Fruit fly (Drosophila melanogaster) whole organism, embryonic: ENCODE data around the gene Atg2.
A peak's percentile ranks its signal among the peaks of the same experiment; 100 is the strongest.

Experiments used
- Awh ChIP-seq: fragments of 200-800 bp; sonication (Bioruptor generic); IDR thresholded peaks from 2 replicates; pipeline ENCODE4, ENCODE4 v1.3.6; 2022; ENCODE audit warnings: missing biosample characterization, missing genetic modification characterization
- CG10147 ChIP-seq: fragments of 200-800 bp; sonication (Bioruptor generic); optimal IDR thresholded peaks from 2 replicates; lab custom pipeline; 2019; ENCODE audit warnings: missing biosample characterization, mild to moderate bottlenecking, missing genetic modification characterization, moderate library complexity
- CG1024 ChIP-seq: fragments of 200-800 bp; sonication (Bioruptor generic); IDR thresholded peaks from 2 replicates; pipeline ENCODE4 v1.3.6; 2022; ENCODE audit warnings: missing biosample characterization, missing genetic modification characterization
- CG10321 ChIP-seq: fragments of 200-800 bp; sonication (Bioruptor generic); IDR thresholded peaks from 2 replicates; pipeline ENCODE4 v1.3.6; 2022; ENCODE audit warnings: missing biosample characterization, missing genetic modification characterization
- CG11504 ChIP-seq: fragments of 200-800 bp; sonication (Bioruptor generic); optimal IDR thresholded peaks from 3 replicates; lab custom pipeline; 2019; ENCODE audit warnings: missing biosample characterization, mild to moderate bottlenecking, missing genetic modification characterization, moderate library complexity
- CG12236 ChIP-seq: fragments of 200-800 bp; sonication (Bioruptor generic); optimal IDR thresholded peaks from 2 replicates; lab custom pipeline; 2016; ENCODE audit warnings: missing biosample characterization, missing genetic modification characterization
- CG12942 ChIP-seq: fragments of 200-800 bp; sonication (Bioruptor generic); optimal IDR thresholded peaks from 3 replicates; lab custom pipeline; 2016; ENCODE audit warnings: missing biosample characterization, missing genetic modification characterization
- CG14050 ChIP-seq: fragments of 200-800 bp; sonication (Bioruptor generic); IDR thresholded peaks from 3 replicates; pipeline ENCODE4 v1.3.6; 2022; ENCODE audit warnings: missing biosample characterization, missing genetic modification characterization
- CG1647 ChIP-seq: fragments of 200-800 bp; sonication (Bioruptor generic); optimal IDR thresholded peaks from 3 replicates; lab custom pipeline; 2016; ENCODE audit warnings: missing biosample characterization, missing genetic modification characterization
- CG17359 ChIP-seq: fragments of 200-800 bp; sonication (Bioruptor generic); optimal IDR thresholded peaks from 3 replicates; lab custom pipeline; 2018; ENCODE audit warnings: missing biosample characterization, mild to moderate bottlenecking, missing genetic modification characterization, moderate library complexity
- CG30020 ChIP-seq: fragments of 200-800 bp; optimal IDR thresholded peaks from 2 replicates; lab custom pipeline; 2019; ENCODE audit warnings: missing biosample characterization, mild to moderate bottlenecking, missing genetic modification characterization, moderate library complexity
- CG30403 ChIP-seq: fragments of 200-800 bp; sonication (Bioruptor generic); optimal IDR thresholded peaks from 3 replicates; lab custom pipeline; 2016; ENCODE audit warnings: missing biosample characterization, missing genetic modification characterization
- CG3163 ChIP-seq: fragments of 200-800 bp; sonication (Bioruptor generic); optimal IDR thresholded peaks from 3 replicates; lab custom pipeline; 2016; ENCODE audit warnings: missing biosample characterization, missing genetic modification characterization
- CG32532 ChIP-seq: fragments of 200-800 bp; sonication (Bioruptor generic); IDR thresholded peaks from 2 replicates; pipeline ENCODE4 v1.3.6; 2022; ENCODE audit warnings: missing biosample characterization, missing genetic modification characterization
- CG4282 ChIP-seq: fragments of 200-800 bp; sonication (Bioruptor generic); optimal IDR thresholded peaks from 2 replicates; lab custom pipeline; 2016; ENCODE audit warnings: missing biosample characterization, missing genetic modification characterization
- CG4360 ChIP-seq: fragments of 200-800 bp; sonication (Bioruptor generic); IDR thresholded peaks from 2 replicates; pipeline ENCODE4 v1.3.6; 2022; ENCODE audit warnings: missing biosample characterization, missing genetic modification characterization
- CG4404 ChIP-seq: fragments of 200-800 bp; sonication (Bioruptor generic); IDR thresholded peaks from 2 replicates; pipeline ENCODE4 v1.3.6; 2022; ENCODE audit warnings: missing biosample characterization, missing genetic modification characterization
- CG4730 ChIP-seq: fragments of 200-800 bp; sonication (Bioruptor generic); IDR thresholded peaks from 2 replicates; pipeline ENCODE4 v1.3.6; 2022; ENCODE audit warnings: missing biosample characterization, missing genetic modification characterization
- CG4820 ChIP-seq: fragments of 200-800 bp; sonication (Bioruptor generic); optimal IDR thresholded peaks from 3 replicates; lab custom pipeline; 2016; ENCODE audit warnings: missing biosample characterization, missing genetic modification characterization
- CG7271 ChIP-seq: fragments of 200-800 bp; sonication (Bioruptor generic); optimal IDR thresholded peaks from 2 replicates; lab custom pipeline; 2018; ENCODE audit warnings: missing biosample characterization, mild to moderate bottlenecking, missing genetic modification characterization, moderate library complexity
- CG9932 ChIP-seq: fragments of 200-800 bp; sonication (Bioruptor generic); IDR thresholded peaks from 2 replicates; pipeline ENCODE4 v1.3.6; 2022; ENCODE audit warnings: missing biosample characterization, missing genetic modification characterization
- D ChIP-seq, 2 experiments: fragments of 200-800 bp in 1 of 2; fragments of >200 bp in 1 of 2; sonication (Bioruptor generic) in 1 of 2; optimal IDR thresholded peaks; 2 replicates in 1 of 2; 3 replicates in 1 of 2; lab custom pipeline; 2017; ENCODE audit warnings: mild to moderate bottlenecking in 1 of 2, missing biosample characterization in 1 of 2, missing genetic modification characterization in 1 of 2, missing genetic modification reagents in 1 of 2
- E2f2 ChIP-seq: fragments of 200-800 bp; sonication (Bioruptor generic); IDR thresholded peaks from 2 replicates; pipeline ENCODE4 v1.3.6; 2022; ENCODE audit warnings: missing biosample characterization, missing genetic modification characterization
- Eip74EF ChIP-seq, 2 experiments: fragments of 200-800 bp in 1 of 2; fragments of >200 bp in 1 of 2; sonication (Bioruptor generic) in 1 of 2; optimal IDR thresholded peaks; 2 replicates each; lab custom pipeline; 2017 to 2019; ENCODE audit warnings: missing biosample characterization in 2 of 2, missing genetic modification characterization in 2 of 2, mild to moderate bottlenecking in 1 of 2, moderate library complexity in 1 of 2
- GATAe ChIP-seq: fragments of 200-800 bp; sonication (Bioruptor generic); conservative IDR thresholded peaks from 2 replicates; pipeline ENCODE4 v1.3.6; 2022; ENCODE audit warnings: missing biosample characterization, missing genetic modification characterization
- Hand ChIP-seq: fragments of 200-800 bp; sonication (Bioruptor generic); optimal IDR thresholded peaks from 2 replicates; lab custom pipeline; 2017; ENCODE audit warnings: mild to moderate bottlenecking, missing biosample characterization, missing genetic modification reagents, missing genetic modification characterization
- Hr39 ChIP-seq: fragments of >200 bp; optimal IDR thresholded peaks from 2 replicates; lab custom pipeline; 2017
- Hr78 ChIP-seq, 2 experiments: fragments of 200-800 bp in 1 of 2; fragments of >200 bp in 1 of 2; sonication (Bioruptor generic) in 1 of 2; optimal IDR thresholded peaks; 2 replicates each; lab custom pipeline; 2017 to 2019; ENCODE audit warnings: missing biosample characterization in 2 of 2, missing genetic modification characterization in 2 of 2, mild to moderate bottlenecking in 1 of 2, moderate library complexity in 1 of 2
- Opbp ChIP-seq: fragments of 200-800 bp; sonication (Bioruptor generic); IDR thresholded peaks from 3 replicates; pipeline ENCODE4 v1.3.6; 2022; ENCODE audit warnings: missing biosample characterization, missing genetic modification characterization; ENCODE audit not compliant: partially characterized antibody
- Optix ChIP-seq: fragments of 200-800 bp; sonication (Bioruptor generic); IDR thresholded peaks from 3 replicates; pipeline ENCODE4 v1.3.6; 2022; ENCODE audit warnings: missing biosample characterization, missing genetic modification characterization
- PHDP ChIP-seq: fragments of 200-800 bp; sonication (Bioruptor generic); optimal IDR thresholded peaks from 3 replicates; lab custom pipeline; 2018; ENCODE audit warnings: missing biosample characterization, mild to moderate bottlenecking, missing genetic modification characterization, moderate library complexity
- Spps ChIP-seq: fragments of 200-800 bp; sonication (Bioruptor generic); optimal IDR thresholded peaks from 2 replicates; lab custom pipeline; 2018; ENCODE audit warnings: missing biosample characterization, mild to moderate bottlenecking, missing genetic modification characterization
- Stat92E ChIP-seq, 3 experiments: fragments of >200 bp in 2 of 3; fragments of 200-800 bp in 1 of 3; sonication (Bioruptor generic) in 1 of 3; optimal IDR thresholded peaks; 2 replicates each; lab custom pipeline; 2017 to 2019; ENCODE audit warnings: missing biosample characterization in 3 of 3, missing genetic modification characterization in 3 of 3, mild to moderate bottlenecking in 1 of 3, moderate library complexity in 1 of 3
- aop ChIP-seq: fragments of 200-800 bp; sonication (Bioruptor generic); IDR thresholded peaks from 2 replicates; pipeline ENCODE4 v1.3.6; 2022; ENCODE audit warnings: missing biosample characterization, missing genetic modification characterization
- chif ChIP-seq, 2 experiments: fragments of 200-800 bp; sonication (Bioruptor generic); optimal IDR thresholded peaks; 3 replicates each; lab custom pipeline; 2016; ENCODE audit warnings: missing biosample characterization in 2 of 2, missing genetic modification characterization in 2 of 2
- chn ChIP-seq: fragments of 200-800 bp; sonication (Bioruptor generic); optimal IDR thresholded peaks from 2 replicates; lab custom pipeline; 2016; ENCODE audit warnings: missing biosample characterization, missing genetic modification characterization
- croc ChIP-seq: fragments of 200-800 bp; sonication (Bioruptor generic); conservative IDR thresholded peaks from 3 replicates; pipeline ENCODE4 v1.3.6; 2022; ENCODE audit warnings: missing biosample characterization, missing genetic modification characterization
- fu2 ChIP-seq: fragments of 200-800 bp; sonication (Bioruptor generic); optimal IDR thresholded peaks from 2 replicates; lab custom pipeline; 2016; ENCODE audit warnings: missing biosample characterization, missing genetic modification characterization
- gcm2 ChIP-seq: fragments of 200-800 bp; sonication (Bioruptor generic); optimal IDR thresholded peaks from 2 replicates; lab custom pipeline; 2016; ENCODE audit warnings: missing biosample characterization, missing genetic modification characterization
- nau ChIP-seq: fragments of 200-800 bp; sonication (Bioruptor generic); optimal IDR thresholded peaks from 3 replicates; lab custom pipeline; 2017; ENCODE audit warnings: missing biosample characterization, mild to moderate bottlenecking, missing genetic modification characterization, missing genetic modification reagents
- nerfin-2 ChIP-seq: fragments of 200-800 bp; sonication (Bioruptor generic); IDR thresholded peaks from 2 replicates; pipeline ENCODE4 v1.3.6; 2022; ENCODE audit warnings: missing biosample characterization, missing genetic modification characterization; ENCODE audit not compliant: partially characterized antibody
- odd ChIP-seq: fragments of 200-800 bp; sonication (Bioruptor generic); optimal IDR thresholded peaks from 2 replicates; lab custom pipeline; 2017; ENCODE audit warnings: missing biosample characterization, mild to moderate bottlenecking, missing genetic modification characterization
- onecut ChIP-seq: fragments of 200-800 bp; sonication (Bioruptor generic); IDR thresholded peaks from 2 replicates; pipeline ENCODE4 v1.3.6; 2022; ENCODE audit warnings: missing biosample characterization, missing genetic modification characterization
- peb ChIP-seq: fragments of 200-800 bp; sonication (Bioruptor generic); IDR thresholded peaks from 2 replicates; pipeline ENCODE4 v1.3.6; 2022; ENCODE audit warnings: missing biosample characterization, missing genetic modification characterization
- row ChIP-seq: fragments of 200-800 bp; sonication (Bioruptor generic); IDR thresholded peaks from 3 replicates; pipeline ENCODE4 v1.3.6; 2022; ENCODE audit warnings: missing biosample characterization, missing genetic modification characterization
- shn ChIP-seq: fragments of 200-800 bp; sonication (Bioruptor generic); optimal IDR thresholded peaks from 3 replicates; lab custom pipeline; 2016; ENCODE audit warnings: missing biosample characterization, missing genetic modification characterization
- sqz ChIP-seq: fragments of 200-800 bp; sonication (Bioruptor generic); optimal IDR thresholded peaks from 3 replicates; lab custom pipeline; 2018; ENCODE audit warnings: missing biosample characterization, mild to moderate bottlenecking, missing genetic modification characterization
- twi ChIP-seq: fragments of 200-800 bp; optimal IDR thresholded peaks from 2 replicates; lab custom pipeline; 2019; ENCODE audit warnings: missing biosample characterization, mild to moderate bottlenecking, missing genetic modification characterization, moderate library complexity
- tx ChIP-seq: fragments of 200-800 bp; sonication (Bioruptor generic); optimal IDR thresholded peaks from 2 replicates; lab custom pipeline; 2016; ENCODE audit warnings: missing biosample characterization, missing genetic modification characterization
- vvl ChIP-seq: fragments of 200-800 bp; sonication (Bioruptor generic); IDR thresholded peaks from 2 replicates; pipeline ENCODE4 v1.3.6; 2022; ENCODE audit warnings: missing biosample characterization, missing genetic modification characterization
- wor ChIP-seq: fragments of 200-800 bp; sonication (Bioruptor generic); IDR thresholded peaks from 2 replicates; pipeline ENCODE4 v1.3.6; 2022; ENCODE audit warnings: missing biosample characterization, missing genetic modification characterization

Atg2 gene

DNA sequence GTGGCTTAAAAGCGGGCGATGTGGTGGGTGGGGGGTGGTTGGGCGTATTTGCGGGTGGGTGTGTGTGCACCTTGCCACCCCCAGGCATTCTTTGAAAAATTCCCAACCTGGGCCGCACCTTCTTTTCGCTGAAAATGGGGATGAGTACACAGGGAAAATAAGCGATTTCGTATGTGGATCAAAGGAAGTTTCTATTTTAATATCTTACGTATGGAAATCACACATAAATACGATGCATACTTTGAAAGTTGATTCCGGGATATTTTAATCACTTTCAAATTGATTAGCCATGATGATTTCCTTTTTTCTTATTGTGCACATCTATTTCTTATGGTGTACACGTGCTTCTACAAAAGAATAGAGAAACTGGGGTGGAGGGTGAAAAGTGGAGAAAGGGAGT, 51.2 kb downstream of the Atg2 start (continued):
- no peak for TF ChIP-seq CG4730 (GFP tag; lab: Robert Waterston, UW)
- peak; percentile 5 for TF ChIP-seq odd (GFP tag; lab: Kevin White, UChicago)
- TF ChIP-seq CG4282 (GFP tag; lab: Kevin White, UChicago): no peak
- no peak for TF ChIP-seq tx
- TF ChIP-seq shn: no peak
- peak; percentile 72 for TF ChIP-seq PHDP
- TF ChIP-seq gcm2: no peak
- peak; percentile 59 for TF ChIP-seq CG30403 (GFP tag; lab: Kevin White, UChicago)
- no peak for TF ChIP-seq GATAe
- TF ChIP-seq Optix: no peak
- TF ChIP-seq Stat92E (GFP tag; optimal IDR thresholded peaks at IDR 0.05; lab: Kevin White, UChicago): no peak
- peak; percentile 10; the same call in 1 of the 2 replicates for TF ChIP-seq CG32532 (GFP tag; lab: Robert Waterston, UW)
- no peak for TF ChIP-seq Opbp (GFP tag; lab: Robert Waterston, UW)
- TF ChIP-seq nau (GFP tag; lab: Kevin White, UChicago): no peak
- no peak for TF ChIP-seq nerfin-2 (GFP tag; lab: Robert Waterston, UW)
- TF ChIP-seq D (optimal IDR thresholded peaks at IDR 0.05; lab: Kevin White, UChicago): no peak
- peak; percentile 52 for TF ChIP-seq D (GFP tag; optimal IDR thresholded peaks at IDR 0.05; lab: Kevin White, UChicago)
- TF ChIP-seq peb (GFP tag; lab: Robert Waterston, UW): no peak
- TF ChIP-seq CG12236 (GFP tag; lab: Kevin White, UChicago): no peak
- no peak for TF ChIP-seq aop (GFP tag; lab: Robert Waterston, UW)
- no peak for TF ChIP-seq CG3163 (GFP tag; lab: Kevin White, UChicago)
- TF ChIP-seq wor: no peak
- TF ChIP-seq onecut (GFP tag; lab: Robert Waterston, UW): peak; percentile 48; the same call in 1 of the 2 replicates
- peak; percentile 48 for TF ChIP-seq Hand (GFP tag; lab: Kevin White, UChicago)
- peak; percentile 7 for TF ChIP-seq CG12942 (GFP tag; lab: Kevin White, UChicago)
- no peak for TF ChIP-seq CG14050
- TF ChIP-seq croc (GFP tag; lab: Robert Waterston, UW): no peak
- TF ChIP-seq chif (GFP tag; optimal IDR thresholded peaks at IDR 0.05; lab: Kevin White, UChicago): peak; percentile 1 to 19
- no peak for TF ChIP-seq CG4360 (GFP tag; lab: Robert Waterston, UW)
- TF ChIP-seq CG4404: no peak
- TF ChIP-seq Awh (GFP tag; lab: Robert Waterston, UW): no peak
- TF ChIP-seq CG11504: peak; percentile 77
- no peak for TF ChIP-seq Hr39 (lab: Kevin White, UChicago)
- TF ChIP-seq CG30020 (tag; lab: Kevin White, UChicago): no peak
- peak in 1 of 2 experiments; percentile 31 for TF ChIP-seq Eip74EF (GFP tag; optimal IDR thresholded peaks at IDR 0.05; lab: Kevin White, UChicago)
- peak; percentile 58 for TF ChIP-seq vvl (GFP tag; lab: Robert Waterston, UW)
- no peak for TF ChIP-seq fu2 (GFP tag; lab: Kevin White, UChicago)
- TF ChIP-seq row (GFP tag; lab: Robert Waterston, UW): peak; percentile 74
- peak; percentile 34 for TF ChIP-seq CG4820 (GFP tag; lab: Kevin White, UChicago)
- TF ChIP-seq Spps: peak; percentile 28
- no peak for TF ChIP-seq CG7271 (tag; lab: Kevin White, UChicago)
- TF ChIP-seq CG10321 (GFP tag; lab: Robert Waterston, UW): no peak
- no peak for TF ChIP-seq CG1024 (GFP tag; lab: Robert Waterston, UW)
- no peak for TF ChIP-seq E2f2 (GFP tag; lab: Robert Waterston, UW)
- no peak for TF ChIP-seq CG1647 (GFP tag; lab: Kevin White, UChicago)
- TF ChIP-seq Hr78 (GFP tag; optimal IDR thresholded peaks at IDR 0.05; lab: Kevin White, UChicago): no peak
- TF ChIP-seq twi: peak; percentile 12
- TF ChIP-seq chn (GFP tag; lab: Kevin White, UChicago): peak; percentile 29
- TF ChIP-seq CG10147: peak; percentile 50
- peak; percentile 81 for TF ChIP-seq CG17359 (tag; lab: Kevin White, UChicago)
- no peak for TF ChIP-seq CG9932 (GFP tag; lab: Robert Waterston, UW)
- peak; percentile 29 for TF ChIP-seq sqz (GFP tag; lab: Kevin White, UChicago)
